Worm (Caenorhabditis elegans) whole organism, L2 larva: ENCODE data around the gene T26C12.1.

Experiments used
- C34F6.9 ChIP-seq: fragments of 150-350 bp; optimal IDR thresholded peaks from 2 replicates; lab custom pipeline; 2014; ENCODE audit warnings: missing biosample characterization, missing genetic modification characterization
- F13H6.1 ChIP-seq: sonication (generic microtip); optimal IDR thresholded peaks from 2 replicates; lab custom pipeline; 2016; ENCODE audit warnings: missing genetic modification characterization, missing compliant biosample characterization
- R02D3.7 ChIP-seq: fragments of 150-350 bp; optimal IDR thresholded peaks from 2 replicates; lab custom pipeline; 2014; ENCODE audit warnings: missing biosample characterization, missing genetic modification characterization
- Y55F3AM.14 ChIP-seq: fragments of 200-800 bp; sonication (Bioruptor generic); optimal IDR thresholded peaks from 2 replicates; lab custom pipeline; 2018; ENCODE audit warnings: mild to moderate bottlenecking, missing genetic modification characterization, missing compliant biosample characterization
- alr-1 ChIP-seq: fragments of 150-350 bp; optimal IDR thresholded peaks from 2 replicates; lab custom pipeline; 2014; ENCODE audit warnings: missing biosample characterization, missing genetic modification characterization
- aly-2 ChIP-seq: fragments of 150-350 bp; optimal IDR thresholded peaks from 2 replicates; lab custom pipeline; 2014; ENCODE audit warnings: missing biosample characterization, missing genetic modification characterization
- ama-1 ChIP-seq: fragments of 150-350 bp; optimal IDR thresholded peaks from 2 replicates; lab custom pipeline; 2018; ENCODE audit warnings: inconsistent platforms
- ceh-16 ChIP-seq: fragments of 150-350 bp; optimal IDR thresholded peaks from 2 replicates; lab custom pipeline; 2014; ENCODE audit warnings: missing biosample characterization, missing genetic modification characterization
- ceh-82 ChIP-seq: fragments of 150-350 bp; optimal IDR thresholded peaks from 2 replicates; lab custom pipeline; 2014; ENCODE audit warnings: missing biosample characterization, missing genetic modification characterization
- crh-2 ChIP-seq: sonication (generic microtip); optimal IDR thresholded peaks from 2 replicates; lab custom pipeline; 2017; ENCODE audit warnings: missing biosample characterization, missing genetic modification characterization
- dmd-4 ChIP-seq: sonication (generic microtip); optimal IDR thresholded peaks from 2 replicates; lab custom pipeline; 2017; ENCODE audit warnings: missing biosample characterization, missing genetic modification characterization
- egl-27 ChIP-seq: sonication (generic microtip); optimal IDR thresholded peaks from 3 replicates; lab custom pipeline; 2017; ENCODE audit warnings: missing biosample characterization, missing genetic modification reagents, missing genetic modification characterization
- elt-3 ChIP-seq: sonication (generic microtip); optimal IDR thresholded peaks from 2 replicates; lab custom pipeline; 2017; ENCODE audit warnings: missing biosample characterization, missing genetic modification characterization
- fos-1 ChIP-seq: fragments of 150-350 bp; optimal IDR thresholded peaks from 2 replicates; lab custom pipeline; 2014; ENCODE audit warnings: missing biosample characterization, missing genetic modification characterization
- mab-5 ChIP-seq: fragments of 150-350 bp; optimal IDR thresholded peaks from 2 replicates; lab custom pipeline; 2014; ENCODE audit warnings: missing biosample characterization, missing genetic modification characterization
- mbf-1 ChIP-seq: sonication (generic microtip); optimal IDR thresholded peaks from 2 replicates; lab custom pipeline; 2017; ENCODE audit warnings: missing biosample characterization, missing genetic modification characterization
- mdl-1 ChIP-seq, 2 experiments: fragments of 150-350 bp in 1 of 2; sonication (generic microtip) in 1 of 2; optimal IDR thresholded peaks; 2 replicates each; lab custom pipeline; 2017; ENCODE audit warnings: missing biosample characterization in 2 of 2, missing genetic modification characterization in 2 of 2
- nhr-10 ChIP-seq: sonication (generic microtip); optimal IDR thresholded peaks from 2 replicates; lab custom pipeline; 2017; ENCODE audit warnings: missing biosample characterization, missing genetic modification characterization
- nhr-11 ChIP-seq: fragments of 150-350 bp; optimal IDR thresholded peaks from 2 replicates; lab custom pipeline; 2014; ENCODE audit warnings: missing biosample characterization, missing genetic modification characterization
- nhr-129 ChIP-seq: fragments of 150-350 bp; optimal IDR thresholded peaks from 2 replicates; lab custom pipeline; 2014; ENCODE audit warnings: missing biosample characterization, missing genetic modification characterization
- nhr-21 ChIP-seq: fragments of 150-350 bp; optimal IDR thresholded peaks from 2 replicates; lab custom pipeline; 2014; ENCODE audit warnings: missing biosample characterization, missing genetic modification characterization
- nhr-23 ChIP-seq: fragments of 150-350 bp; optimal IDR thresholded peaks from 2 replicates; lab custom pipeline; 2014; ENCODE audit warnings: missing biosample characterization, missing genetic modification reagents, missing genetic modification characterization
- nhr-237 ChIP-seq: fragments of 150-350 bp; optimal IDR thresholded peaks from 2 replicates; lab custom pipeline; 2014; ENCODE audit warnings: missing biosample characterization, missing genetic modification characterization
- nhr-25 ChIP-seq: fragments of 150-350 bp; sonication (generic microtip); optimal IDR thresholded peaks from 3 replicates; lab custom pipeline; 2014; ENCODE audit warnings: missing biosample characterization, missing genetic modification characterization
- nhr-77 ChIP-seq: fragments of 150-350 bp; optimal IDR thresholded peaks from 2 replicates; lab custom pipeline; 2014; ENCODE audit warnings: missing biosample characterization, missing genetic modification characterization
- peb-1 ChIP-seq: fragments of 150-350 bp; optimal IDR thresholded peaks from 2 replicates; lab custom pipeline; 2014; ENCODE audit warnings: missing biosample characterization, missing genetic modification characterization
- skn-1 ChIP-seq: sonication (generic microtip); optimal IDR thresholded peaks from 2 replicates; lab custom pipeline; 2017; ENCODE audit warnings: missing biosample characterization, missing genetic modification characterization
- sma-3 ChIP-seq: sonication (generic microtip); optimal IDR thresholded peaks from 2 replicates; lab custom pipeline; 2016; ENCODE audit warnings: missing genetic modification reagents, missing genetic modification characterization, missing compliant biosample characterization
- sma-9 ChIP-seq, 2 experiments: fragments of 150-350 bp in 1 of 2; sonication (generic microtip) in 1 of 2; optimal IDR thresholded peaks; 2 replicates each; lab custom pipeline; 2014 to 2016; ENCODE audit warnings: missing genetic modification characterization in 2 of 2, mild to moderate bottlenecking in 1 of 2, missing biosample characterization in 1 of 2, missing compliant biosample characterization in 1 of 2, missing genetic modification reagents in 1 of 2, moderate library complexity in 1 of 2
- snpc-4 ChIP-seq: fragments of 150-350 bp; optimal IDR thresholded peaks from 2 replicates; lab custom pipeline; 2014; ENCODE audit warnings: missing biosample characterization, missing genetic modification characterization
- unc-39 ChIP-seq: fragments of 150-350 bp; optimal IDR thresholded peaks from 2 replicates; lab custom pipeline; 2014; ENCODE audit warnings: missing biosample characterization, missing genetic modification characterization
- unc-62 ChIP-seq: fragments of 150-350 bp; optimal IDR thresholded peaks from 2 replicates; lab custom pipeline; 2014; ENCODE audit warnings: missing biosample characterization, missing genetic modification reagents, missing genetic modification characterization
- zag-1 ChIP-seq: fragments of 150-350 bp; optimal IDR thresholded peaks from 2 replicates; lab custom pipeline; 2014; ENCODE audit warnings: missing biosample characterization, missing genetic modification characterization
- ztf-4 ChIP-seq: fragments of 150-350 bp; optimal IDR thresholded peaks from 2 replicates; lab custom pipeline; 2014; ENCODE audit warnings: missing biosample characterization, missing genetic modification characterization

Gene T26C12.1

DNA sequence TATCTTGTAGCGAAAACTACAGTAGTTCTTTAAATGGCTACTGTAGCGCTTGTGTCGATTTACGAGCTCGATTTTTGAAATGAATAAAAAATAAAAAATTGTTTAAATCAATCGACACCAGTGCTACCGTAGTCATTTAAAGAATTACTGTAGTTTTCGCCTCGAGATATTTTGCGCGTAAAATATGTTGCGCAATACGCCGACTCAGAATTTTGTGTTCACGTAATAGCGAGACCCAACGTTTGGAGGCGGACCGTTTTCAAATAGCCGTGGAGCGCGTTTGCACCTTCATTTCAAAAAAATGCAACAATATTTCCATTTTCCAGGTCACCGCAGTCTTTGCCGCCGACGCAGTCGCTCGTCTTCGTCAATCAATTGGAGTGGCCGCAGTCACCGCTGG is 1.5 kb downstream of the T26C12.1 start:
- TF ChIP-seq nhr-23 (no peak), peb-1 (tag; lab: Kevin White, UChicago) (no peak), nhr-237 (tag; lab: Kevin White, UChicago) (no peak), mab-5 (tag; lab: Kevin White, UChicago) (no peak), ceh-82 (no peak), sma-3 (GFP tag; lab: Kevin White, UChicago) (no peak), nhr-129 (tag; lab: Kevin White, UChicago) (no peak), R02D3.7 (tag; lab: Kevin White, UChicago) (no peak), unc-39 (tag; lab: Kevin White, UChicago) (no peak), nhr-25 (no peak), mbf-1 (tag; lab: Kevin White, UChicago) (no peak), C34F6.9 (tag; lab: Kevin White, UChicago) (no peak), zag-1 (tag; lab: Kevin White, UChicago) (no peak), nhr-77 (tag; lab: Kevin White, UChicago) (no peak), unc-62 (GFP tag; lab: Kevin White, UChicago) (no peak), aly-2 (tag; lab: Kevin White, UChicago) (no peak)

DNA sequence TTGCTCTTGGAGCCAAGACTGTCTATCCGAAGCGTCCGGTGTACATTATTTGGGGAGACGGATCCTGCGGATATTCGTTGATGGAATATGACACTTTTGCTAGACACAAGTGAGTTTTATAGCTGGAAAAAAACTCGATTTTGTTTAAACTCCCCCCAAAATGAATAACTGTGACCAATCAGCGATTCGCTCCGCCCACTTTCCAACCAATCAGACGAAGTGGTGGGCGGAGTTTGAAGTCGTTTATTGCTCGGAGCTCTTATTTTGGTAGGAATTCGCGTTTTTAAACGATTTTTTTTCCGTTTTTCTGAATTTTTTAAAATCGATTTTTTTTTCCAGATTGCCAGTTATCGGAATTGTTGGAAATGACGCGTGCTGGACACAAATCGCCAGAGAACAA is 3.1 kb downstream of the T26C12.1 start:
- TF ChIP-seq egl-27 (no peak), sma-9 (GFP tag; optimal IDR thresholded peaks at IDR 0.05; lab: Kevin White, UChicago) (no peak), sma-9 (tag; optimal IDR thresholded peaks at IDR 0.05; lab: Kevin White, UChicago) (no peak), nhr-11 (tag; lab: Kevin White, UChicago) (no peak), mab-5 (tag; lab: Kevin White, UChicago) (no peak), nhr-21 (tag; lab: Kevin White, UChicago) (no peak), nhr-10 (tag; lab: Kevin White, UChicago) (no peak), F13H6.1 (no peak)
- TF ChIP-seq, all 48 proteins: peak for 0

DNA sequence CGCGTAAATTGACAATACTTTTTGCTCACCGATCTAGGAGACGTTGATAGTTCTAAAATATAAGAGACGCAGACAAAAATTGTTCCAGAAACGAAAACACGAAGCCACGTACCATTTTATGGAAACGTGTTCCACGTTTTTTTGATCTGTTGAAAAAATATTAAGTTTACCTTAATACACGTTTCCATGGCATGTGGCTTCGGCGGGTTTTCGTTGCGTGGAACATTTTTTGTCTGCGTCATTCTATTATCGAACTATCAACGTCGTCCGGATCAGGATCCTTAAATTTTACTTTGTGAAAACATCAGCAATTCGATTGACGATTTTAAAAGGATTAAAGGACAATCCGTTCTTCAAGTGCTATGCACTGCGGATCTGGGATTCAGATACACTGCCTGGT is 6.9 kb downstream of the T26C12.1 start, which contains the start of gene T26C12.2:
Gene T26C12.2, minus strand, starts transcription at position 101 of the 400 bp plus-strand sequence.
- TF ChIP-seq dmd-4 (tag; lab: Kevin White, UChicago) (no peak), skn-1 (no peak), Y55F3AM.14 (GFP tag; lab: Kevin White, UChicago) (no peak), ceh-16 (tag; lab: Kevin White, UChicago) (no peak), crh-2 (tag; lab: Kevin White, UChicago) (no peak), fos-1 (tag; lab: Kevin White, UChicago) (no peak), ama-1 (lab: Kevin White, UChicago) (no peak), F13H6.1 (no peak), zag-1 (tag; lab: Kevin White, UChicago) (no peak)
- TF ChIP-seq, all 48 proteins: peak for 0

DNA sequence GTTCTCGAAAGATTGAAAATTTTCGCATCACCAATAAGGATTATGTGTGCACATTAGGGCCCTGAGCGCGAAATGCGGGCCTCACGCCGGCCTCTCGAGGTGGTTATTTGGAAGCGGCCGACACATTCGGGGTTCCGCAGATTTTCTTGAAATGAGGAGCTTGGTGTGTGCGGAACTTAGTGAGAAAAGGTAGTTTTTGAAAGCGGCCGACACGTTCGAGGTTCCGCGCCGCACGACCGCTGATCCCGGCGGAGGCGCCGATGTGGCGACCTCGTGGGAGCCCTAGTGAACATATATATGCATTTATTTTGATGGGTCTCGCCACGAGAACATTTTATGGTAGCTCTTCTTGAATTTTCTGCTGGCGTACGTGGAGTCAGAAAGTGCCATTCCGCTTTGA is 8.1 kb downstream of the T26C12.1 start:
- TF ChIP-seq mdl-1 (tag; optimal IDR thresholded peaks at IDR 0.05; lab: Kevin White, UChicago) (no peak), ztf-4 (no peak), sma-9 (GFP tag; optimal IDR thresholded peaks at IDR 0.05; lab: Kevin White, UChicago) (no peak), sma-9 (tag; optimal IDR thresholded peaks at IDR 0.05; lab: Kevin White, UChicago) (no peak), C34F6.9 (tag; lab: Kevin White, UChicago) (no peak), crh-2 (tag; lab: Kevin White, UChicago) (no peak), nhr-11 (tag; lab: Kevin White, UChicago) (no peak), aly-2 (tag; lab: Kevin White, UChicago) (no peak), elt-3 (tag; lab: Kevin White, UChicago) (no peak), snpc-4 (tag; lab: Kevin White, UChicago) (no peak), fos-1 (tag; lab: Kevin White, UChicago) (no peak), alr-1 (tag; lab: Kevin White, UChicago) (no peak), ceh-16 (tag; lab: Kevin White, UChicago) (no peak)

DNA sequence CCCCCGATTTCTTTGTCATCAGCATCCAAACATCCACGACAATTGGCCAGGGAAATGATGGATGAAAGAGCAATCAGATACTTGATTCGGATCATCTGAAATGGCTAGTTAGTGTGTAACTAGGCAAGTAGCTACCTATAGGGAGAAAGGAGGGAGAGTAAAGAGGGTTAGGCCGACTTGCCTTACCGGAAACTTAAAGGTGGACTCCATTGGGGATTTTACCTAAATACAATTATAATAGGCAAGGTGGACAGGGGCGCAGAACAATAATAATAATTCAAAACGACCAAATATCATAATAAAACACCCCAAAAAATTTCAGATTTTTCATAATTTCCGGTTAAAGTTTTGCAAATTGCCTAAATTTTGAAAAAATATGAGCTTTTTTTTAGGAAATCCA is 8.9 kb downstream of the T26C12.1 start, which contains the start of gene clec-173:
Gene clec-173, minus strand, starts transcription at position 101 of the 400 bp plus-strand sequence.
- no peak for TF ChIP-seq C34F6.9 (tag; lab: Kevin White, UChicago)
- TF ChIP-seq nhr-77 (tag; lab: Kevin White, UChicago), result no peak
- TF ChIP-seq ceh-16 (tag; lab: Kevin White, UChicago), result no peak
- no peak for TF ChIP-seq nhr-237 (tag; lab: Kevin White, UChicago)
- no peak for TF ChIP-seq dmd-4 (tag; lab: Kevin White, UChicago)
- TF ChIP-seq egl-27, result no peak
- no peak for TF ChIP-seq mdl-1 (tag; optimal IDR thresholded peaks at IDR 0.05; lab: Kevin White, UChicago)
